Fruit fly (Drosophila melanogaster) whole organism, embryonic: Measurements from ENCODE around the gene car.

Source experiments
- Adf1 ChIP-seq: fragments of 200-800 bp; sonication (Bioruptor generic); IDR thresholded peaks from 2 replicates; pipeline ENCODE4 v1.3.6; 2022; ENCODE audit warnings: missing biosample characterization, missing genetic modification characterization
- Atf6 ChIP-seq: fragments of 200-800 bp; sonication (Bioruptor generic); IDR thresholded peaks from 2 replicates; pipeline ENCODE4 v1.3.6; 2022; ENCODE audit warnings: missing biosample characterization, missing genetic modification characterization
- Bdp1 ChIP-seq: fragments of 200-800 bp; sonication (Bioruptor generic); optimal IDR thresholded peaks from 3 replicates; lab custom pipeline; 2016; ENCODE audit warnings: missing biosample characterization, missing genetic modification characterization
- CG10321 ChIP-seq: fragments of 200-800 bp; sonication (Bioruptor generic); IDR thresholded peaks from 2 replicates; pipeline ENCODE4 v1.3.6; 2022; ENCODE audit warnings: missing biosample characterization, missing genetic modification characterization
- CG10565 ChIP-seq: fragments of 200-800 bp; sonication (Bioruptor generic); optimal IDR thresholded peaks from 3 replicates; lab custom pipeline; 2016; ENCODE audit warnings: missing biosample characterization, mild to moderate bottlenecking, missing genetic modification characterization
- CG11085 ChIP-seq: fragments of 200-800 bp; sonication (Bioruptor generic); IDR thresholded peaks from 2 replicates; pipeline ENCODE4 v1.3.6; 2022; ENCODE audit warnings: missing biosample characterization, missing genetic modification characterization
- CG11504 ChIP-seq: fragments of 200-800 bp; sonication (Bioruptor generic); optimal IDR thresholded peaks from 3 replicates; lab custom pipeline; 2019; ENCODE audit warnings: missing biosample characterization, mild to moderate bottlenecking, missing genetic modification characterization, moderate library complexity
- CG13296 ChIP-seq: fragments of 200-800 bp; sonication (Bioruptor generic); optimal IDR thresholded peaks from 3 replicates; lab custom pipeline; 2018; ENCODE audit warnings: missing biosample characterization, mild to moderate bottlenecking, missing genetic modification characterization
- CG14014 ChIP-seq: fragments of 200-800 bp; sonication (Bioruptor generic); IDR thresholded peaks from 2 replicates; pipeline ENCODE4 v1.3.6; 2022; ENCODE audit warnings: missing biosample characterization, missing genetic modification characterization
- CG1647 ChIP-seq: fragments of 200-800 bp; sonication (Bioruptor generic); optimal IDR thresholded peaks from 3 replicates; lab custom pipeline; 2016; ENCODE audit warnings: missing biosample characterization, missing genetic modification characterization
- CG16779 ChIP-seq: fragments of 200-800 bp; sonication (Bioruptor generic); IDR thresholded peaks from 2 replicates; pipeline ENCODE4 v1.3.6; 2022; ENCODE audit warnings: missing biosample characterization, missing genetic modification characterization
- CG17359 ChIP-seq: fragments of 200-800 bp; sonication (Bioruptor generic); optimal IDR thresholded peaks from 3 replicates; lab custom pipeline; 2018; ENCODE audit warnings: missing biosample characterization, mild to moderate bottlenecking, missing genetic modification characterization, moderate library complexity
- CG1832 ChIP-seq: fragments of 200-800 bp; sonication (Bioruptor generic); optimal IDR thresholded peaks from 2 replicates; lab custom pipeline; 2017; ENCODE audit warnings: missing biosample characterization, mild to moderate bottlenecking, missing genetic modification characterization, inconsistent platforms
- CG30431 ChIP-seq: fragments of 200-800 bp; sonication (Bioruptor generic); optimal IDR thresholded peaks from 2 replicates; lab custom pipeline; 2017; ENCODE audit warnings: missing biosample characterization, missing genetic modification characterization
- CG4404 ChIP-seq: fragments of 200-800 bp; sonication (Bioruptor generic); IDR thresholded peaks from 2 replicates; pipeline ENCODE4 v1.3.6; 2022; ENCODE audit warnings: missing biosample characterization, missing genetic modification characterization
- CG4730 ChIP-seq: fragments of 200-800 bp; sonication (Bioruptor generic); IDR thresholded peaks from 2 replicates; pipeline ENCODE4 v1.3.6; 2022; ENCODE audit warnings: missing biosample characterization, missing genetic modification characterization
- CG5245 ChIP-seq: fragments of 200-800 bp; sonication (Bioruptor generic); optimal IDR thresholded peaks from 3 replicates; lab custom pipeline; 2016; ENCODE audit warnings: missing biosample characterization, missing genetic modification characterization
- CG6791 ChIP-seq: fragments of 200-800 bp; sonication (Bioruptor generic); IDR thresholded peaks from 3 replicates; pipeline ENCODE4 v1.3.6; 2022; ENCODE audit warnings: missing biosample characterization, missing genetic modification characterization; ENCODE audit not compliant: partially characterized antibody
- CG7928 ChIP-seq: fragments of 200-800 bp; sonication (Bioruptor generic); optimal IDR thresholded peaks from 2 replicates; lab custom pipeline; 2017; ENCODE audit warnings: missing biosample characterization, mild to moderate bottlenecking, missing genetic modification characterization
- CG8478 ChIP-seq: fragments of >200 bp; optimal IDR thresholded peaks from 2 replicates; lab custom pipeline; 2018
- CG8924 ChIP-seq: fragments of 200-800 bp; optimal IDR thresholded peaks from 3 replicates; lab custom pipeline; 2019; ENCODE audit warnings: missing biosample characterization, mild to moderate bottlenecking, missing genetic modification characterization, moderate library complexity
- CG9437 ChIP-seq: fragments of 200-800 bp; sonication (Bioruptor generic); optimal IDR thresholded peaks from 2 replicates; lab custom pipeline; 2018; ENCODE audit warnings: missing biosample characterization, mild to moderate bottlenecking, missing genetic modification characterization
- Camta ChIP-seq: fragments of 200-800 bp; sonication (Bioruptor generic); optimal IDR thresholded peaks from 2 replicates; lab custom pipeline; 2016; ENCODE audit warnings: missing biosample characterization, missing genetic modification characterization
- Chrac-16 ChIP-seq: fragments of 200-800 bp; sonication (Bioruptor generic); optimal IDR thresholded peaks from 3 replicates; lab custom pipeline; 2016; ENCODE audit warnings: missing biosample characterization, missing genetic modification characterization
- Dll ChIP-seq: fragments of 200-800 bp; sonication (Bioruptor generic); IDR thresholded peaks from 4 replicates; pipeline ENCODE4 v1.3.6; 2022; ENCODE audit warnings: missing biosample characterization, missing genetic modification characterization; ENCODE audit not compliant: partially characterized antibody
- Eip74EF ChIP-seq, 2 experiments: fragments of 200-800 bp in 1 of 2; fragments of >200 bp in 1 of 2; sonication (Bioruptor generic) in 1 of 2; optimal IDR thresholded peaks; 2 replicates each; lab custom pipeline; 2017 to 2019; ENCODE audit warnings: missing biosample characterization in 2 of 2, missing genetic modification characterization in 2 of 2, mild to moderate bottlenecking in 1 of 2, moderate library complexity in 1 of 2
- Ets97D ChIP-seq: fragments of 200-800 bp; sonication (Bioruptor generic); optimal IDR thresholded peaks from 3 replicates; lab custom pipeline; 2016; ENCODE audit warnings: missing biosample characterization, missing genetic modification characterization
- HHEX ChIP-seq: fragments of 200-800 bp; sonication (Bioruptor generic); optimal IDR thresholded peaks from 3 replicates; lab custom pipeline; 2017; ENCODE audit warnings: missing biosample characterization, mild to moderate bottlenecking, missing genetic modification characterization, missing genetic modification reagents
- Jarid2 ChIP-seq: fragments of 200-800 bp; sonication (Bioruptor generic); optimal IDR thresholded peaks from 3 replicates; lab custom pipeline; 2017; ENCODE audit warnings: mild to moderate bottlenecking, missing biosample characterization, missing genetic modification reagents, missing genetic modification characterization
- Kr ChIP-seq: fragments of 200-800 bp; sonication (Bioruptor generic); optimal IDR thresholded peaks from 2 replicates; lab custom pipeline; 2017; ENCODE audit warnings: missing biosample characterization, mild to moderate bottlenecking, missing genetic modification characterization
- Nf-YA ChIP-seq: fragments of 200-800 bp; sonication (Bioruptor generic); IDR thresholded peaks from 2 replicates; pipeline ENCODE4 v1.3.6; 2022; ENCODE audit warnings: missing biosample characterization, missing genetic modification characterization
- Nf-YB ChIP-seq: fragments of 200-800 bp; sonication (Bioruptor generic); optimal IDR thresholded peaks from 3 replicates; lab custom pipeline; 2019; ENCODE audit warnings: missing biosample characterization, mild to moderate bottlenecking, missing genetic modification characterization, moderate library complexity
- Nf-YC ChIP-seq: fragments of 200-800 bp; optimal IDR thresholded peaks from 3 replicates; lab custom pipeline; 2019; ENCODE audit warnings: missing biosample characterization, mild to moderate bottlenecking, missing genetic modification characterization, moderate library complexity
- Side ChIP-seq: fragments of 200-800 bp; sonication (Bioruptor generic); optimal IDR thresholded peaks from 2 replicates; lab custom pipeline; 2016; ENCODE audit warnings: missing biosample characterization, missing genetic modification characterization
- Taf1 ChIP-seq: fragments of 200-800 bp; sonication (Bioruptor generic); IDR thresholded peaks from 2 replicates; pipeline ENCODE4 v1.3.6; 2022; ENCODE audit warnings: missing biosample characterization, missing genetic modification characterization
- Xrp1 ChIP-seq: fragments of 200-800 bp; sonication (Bioruptor generic); IDR thresholded peaks from 2 replicates; pipeline ENCODE4 v1.3.6; 2022; ENCODE audit warnings: missing biosample characterization, missing genetic modification characterization
- ab ChIP-seq: fragments of 200-800 bp; sonication (Bioruptor generic); optimal IDR thresholded peaks from 2 replicates; lab custom pipeline; 2016; ENCODE audit warnings: missing biosample characterization, missing genetic modification characterization
- caup ChIP-seq: fragments of 200-800 bp; sonication (Bioruptor generic); optimal IDR thresholded peaks from 3 replicates; lab custom pipeline; 2017; ENCODE audit warnings: missing biosample characterization, mild to moderate bottlenecking, missing genetic modification characterization, moderate library complexity; ENCODE audit not compliant: severe bottlenecking
- cg ChIP-seq: fragments of 200-800 bp; sonication (Bioruptor generic); optimal IDR thresholded peaks from 3 replicates; lab custom pipeline; 2019; ENCODE audit warnings: missing biosample characterization, mild to moderate bottlenecking, missing genetic modification characterization, moderate library complexity
- ftz-f1 ChIP-seq: fragments of 200-800 bp; sonication (Bioruptor generic); optimal IDR thresholded peaks from 2 replicates; lab custom pipeline; 2016; ENCODE audit warnings: missing biosample characterization, missing genetic modification characterization
- phol ChIP-seq: fragments of 200-800 bp; sonication (Bioruptor generic); optimal IDR thresholded peaks from 3 replicates; lab custom pipeline; 2018; ENCODE audit warnings: missing biosample characterization, mild to moderate bottlenecking, missing genetic modification characterization, moderate library complexity
- pita ChIP-seq: fragments of 200-800 bp; sonication (Bioruptor generic); optimal IDR thresholded peaks from 2 replicates; lab custom pipeline; 2017; ENCODE audit warnings: missing biosample characterization, mild to moderate bottlenecking, missing genetic modification characterization
- schlank ChIP-seq: fragments of 200-800 bp; sonication (Bioruptor generic); optimal IDR thresholded peaks from 2 replicates; lab custom pipeline; 2018; ENCODE audit warnings: missing biosample characterization, mild to moderate bottlenecking, missing genetic modification characterization
- sens-2 ChIP-seq: fragments of 200-800 bp; sonication (Bioruptor generic); IDR thresholded peaks from 2 replicates; pipeline ENCODE4 v1.3.6; 2022; ENCODE audit warnings: missing biosample characterization, missing genetic modification characterization
- seq ChIP-seq: fragments of 200-800 bp; sonication (Bioruptor generic); IDR thresholded peaks from 2 replicates; pipeline ENCODE4 v1.3.6; 2022; ENCODE audit warnings: missing biosample characterization, missing genetic modification characterization
- sim ChIP-seq: fragments of 200-800 bp; sonication (Bioruptor generic); IDR thresholded peaks from 2 replicates; pipeline ENCODE4 v1.3.6; 2022; ENCODE audit warnings: missing biosample characterization, missing genetic modification characterization

Gene car

dm6 chrX:19531642-19532041, 34.2 kb upstream of the car start, which contains the start of gene CG12231 (continued):
- TF ChIP-seq Taf1 (GFP tag; lab: Robert Waterston, UW) (no peak), ftz-f1 (GFP tag; lab: Kevin White, UChicago) (no peak)

dm6 chrX:19535394-19535793, 30.4 kb upstream of the car start:
- no peak for TF ChIP-seq phol (tag; lab: Kevin White, UChicago)
- TF ChIP-seq Kr (GFP tag; lab: Kevin White, UChicago), result no peak
- TF ChIP-seq cg (GFP tag; lab: Kevin White, UChicago), result peak; percentile 26
- peak; percentile 88 for TF ChIP-seq Nf-YC (tag; lab: Kevin White, UChicago)
- TF ChIP-seq HHEX (GFP tag; lab: Kevin White, UChicago), result no peak
- TF ChIP-seq Xrp1 (GFP tag; lab: Robert Waterston, UW), result no peak
- peak; percentile 9; the same call in 1 of the 2 replicates for TF ChIP-seq seq (GFP tag; lab: Robert Waterston, UW)
- TF ChIP-seq sim, result no peak
- peak; percentile 88 for TF ChIP-seq Nf-YB

- TF ChIP-seq Jarid2 (GFP tag; lab: Kevin White, UChicago) (no peak), CG11504 (tag; lab: Kevin White, UChicago) (no peak), CG4730 (GFP tag; lab: Robert Waterston, UW) (no peak), Chrac-16 (GFP tag; lab: Kevin White, UChicago) (no peak), CG1832 (GFP tag; lab: Kevin White, UChicago) (peak; percentile 88), sens-2 (GFP tag; lab: Robert Waterston, UW) (no peak), CG4404 (GFP tag; lab: Robert Waterston, UW) (no peak), CG1647 (GFP tag; lab: Kevin White, UChicago) (no peak), CG7928 (GFP tag; lab: Kevin White, UChicago) (no peak), Bdp1 (GFP tag; lab: Kevin White, UChicago) (no peak), schlank (tag; lab: Kevin White, UChicago) (no peak), CG10565 (GFP tag; lab: Kevin White, UChicago) (no peak), CG11085 (GFP tag; lab: Robert Waterston, UW) (no peak), Ets97D (peak; percentile 35), Side (GFP tag; lab: Kevin White, UChicago) (no peak), phol (tag; lab: Kevin White, UChicago) (peak; percentile 43), Atf6 (GFP tag; lab: Robert Waterston, UW) (no peak), Eip74EF (GFP tag; optimal IDR thresholded peaks at IDR 0.05; lab: Kevin White, UChicago) (no peak), CG8478 (peak; percentile 54), CG30431 (no peak), CG13296 (GFP tag; lab: Kevin White, UChicago) (no peak), CG9437 (GFP tag; lab: Kevin White, UChicago) (no peak), CG8924 (peak; percentile 15), CG6791 (GFP tag; lab: Robert Waterston, UW) (no peak), CG10321 (GFP tag; lab: Robert Waterston, UW) (peak; percentile 92), ab (GFP tag; lab: Kevin White, UChicago) (no peak), Nf-YA (GFP tag; lab: Robert Waterston, UW) (peak; percentile 34), Camta (GFP tag; lab: Kevin White, UChicago) (no peak), CG16779 (GFP tag; lab: Robert Waterston, UW) (no peak), Nf-YB (peak; percentile 95), CG14014 (no peak), caup (GFP tag; lab: Kevin White, UChicago) (no peak), Adf1 (GFP tag; lab: Robert Waterston, UW) (peak; percentile 81), CG5245 (GFP tag; lab: Kevin White, UChicago) (no peak), pita (no peak), cg (GFP tag; lab: Kevin White, UChicago) (peak; percentile 78), Dll (GFP tag; lab: Robert Waterston, UW) (no peak), CG17359 (tag; lab: Kevin White, UChicago) (no peak)
These were observed 19.8 kb upstream of the car start for dm6 chrX:19545865-19546657.
